Fruit fly (Drosophila melanogaster): ENCODE results near the gene Tsen54.
A peak's percentile ranks its signal among the peaks of the same experiment; 100 is the strongest.

Tsen54 gene

DNA sequence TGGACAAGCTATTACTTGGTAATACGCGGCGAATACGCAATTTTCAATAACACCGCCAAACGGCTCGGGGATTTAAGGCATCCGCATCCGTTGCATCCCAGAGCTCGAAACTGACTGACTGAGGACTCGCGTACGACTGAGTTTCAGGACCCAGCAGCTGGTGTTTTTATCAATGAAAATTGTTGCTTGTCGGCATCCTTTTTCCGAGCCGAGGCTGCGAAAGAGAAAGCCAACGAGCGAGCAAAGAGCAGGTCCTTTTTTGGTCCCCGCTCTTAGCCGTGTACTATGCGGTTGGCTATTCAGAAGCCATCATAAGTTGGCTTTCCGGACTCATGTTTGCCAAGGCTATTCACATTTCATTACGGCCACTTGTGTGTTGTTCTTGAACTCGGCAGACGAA is 30.4 kb downstream of the Tsen54 start, which contains the start of gene Rh7:
Gene Rh7, minus strand, starts transcription at position 101 of the 400 bp plus-strand sequence.
- no peak for TF ChIP-seq EcR (GFP tag; optimal IDR thresholded peaks at IDR 0.05)
- TF ChIP-seq CG12605 (GFP tag; IDR thresholded peaks at IDR 0.05) = no peak
- no peak for TF ChIP-seq Pif1B (GFP tag; optimal IDR thresholded peaks at IDR 0.05)
- TF ChIP-seq CG32121 (GFP tag; IDR thresholded peaks at IDR 0.05) = no peak
- TF ChIP-seq CG8301 (tag; optimal IDR thresholded peaks at IDR 0.05) = no peak
- no peak for TF ChIP-seq CG10348 (GFP tag; IDR thresholded peaks at IDR 0.05)
- TF ChIP-seq CG9948 (tag; optimal IDR thresholded peaks at IDR 0.05) = no peak
- TF ChIP-seq CG34367 (tag; optimal IDR thresholded peaks at IDR 0.05) = no peak
- TF ChIP-seq CG13204 (GFP tag; optimal IDR thresholded peaks at IDR 0.05) = no peak
- TF ChIP-seq CG15710 (tag; optimal IDR thresholded peaks at IDR 0.05) = no peak
- TF ChIP-seq D1 (tag; optimal IDR thresholded peaks at IDR 0.05) = no peak
- no peak for TF ChIP-seq fd96Ca (GFP tag; IDR thresholded peaks at IDR 0.05)
- TF ChIP-seq rn (GFP tag; IDR thresholded peaks at IDR 0.05) = no peak
- no peak for TF ChIP-seq Ets98B (GFP tag; IDR thresholded peaks at IDR 0.05)
- no peak for TF ChIP-seq Pif1A (GFP tag; optimal IDR thresholded peaks at IDR 0.05)
- no peak for TF ChIP-seq gl (tag; optimal IDR thresholded peaks at IDR 0.05)
- TF ChIP-seq CG8159 (tag; optimal IDR thresholded peaks at IDR 0.05) = no peak
- TF ChIP-seq CG14655 (GFP tag; optimal IDR thresholded peaks at IDR 0.05) = no peak
- TF ChIP-seq CG17806 (tag; optimal IDR thresholded peaks at IDR 0.05) = no peak

DNA sequence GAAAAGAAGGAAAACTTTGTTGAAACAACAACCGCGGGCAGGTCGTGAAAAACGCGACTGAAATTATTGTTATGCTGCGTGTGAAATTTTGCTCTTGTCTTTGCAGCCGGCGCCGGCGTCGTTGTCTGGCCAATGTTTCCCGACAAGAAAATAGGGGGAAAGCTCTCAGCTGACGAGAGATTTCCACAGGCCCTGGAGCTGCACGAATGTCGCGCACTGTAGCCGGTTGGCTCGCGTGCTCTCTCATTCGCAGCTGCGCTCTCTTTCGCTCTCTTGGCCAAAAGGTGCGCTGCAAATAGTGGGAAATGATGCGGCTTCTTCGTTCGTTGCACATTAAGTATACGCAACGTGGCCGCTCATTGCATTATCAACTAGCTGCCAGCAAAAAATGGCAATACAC is 42.1 kb downstream of the Tsen54 start, which contains the start of gene CG9760:
Gene CG9760, minus strand, starts transcription at position 43 of the 400 bp plus-strand sequence.
- TF ChIP-seq gl (tag; optimal IDR thresholded peaks at IDR 0.05) = no peak
- TF ChIP-seq EcR (GFP tag; optimal IDR thresholded peaks at IDR 0.05) = no peak
- TF ChIP-seq CG8159 (tag; optimal IDR thresholded peaks at IDR 0.05) = no peak
- no peak for TF ChIP-seq rn (GFP tag; IDR thresholded peaks at IDR 0.05)
- TF ChIP-seq Snoo (tag; optimal IDR thresholded peaks at IDR 0.05) = no peak
- TF ChIP-seq CG4496 (GFP tag; IDR thresholded peaks at IDR 0.05) = peak; percentile 80; the same call in 2 of the 3 replicates
- TF ChIP-seq CG32121 (GFP tag; IDR thresholded peaks at IDR 0.05) = peak; percentile 62; the same call in 1 of the 2 replicates
- TF ChIP-seq CG8301 (tag; optimal IDR thresholded peaks at IDR 0.05) = no peak
- no peak for TF ChIP-seq CG12605 (GFP tag; IDR thresholded peaks at IDR 0.05)
- TF ChIP-seq fd96Ca (GFP tag; IDR thresholded peaks at IDR 0.05) = peak; percentile 65; the same call in 2 of the 3 replicates
- TF ChIP-seq D1 (tag; optimal IDR thresholded peaks at IDR 0.05) = no peak
- TF ChIP-seq CG17806 (tag; optimal IDR thresholded peaks at IDR 0.05) = no peak
- no peak for TF ChIP-seq CG15710 (tag; optimal IDR thresholded peaks at IDR 0.05)
- TF ChIP-seq CG9948 (tag; optimal IDR thresholded peaks at IDR 0.05) = no peak
- no peak for TF ChIP-seq Pif1A (GFP tag; optimal IDR thresholded peaks at IDR 0.05)
- TF ChIP-seq Pif1B (GFP tag; optimal IDR thresholded peaks at IDR 0.05) = no peak
- TF ChIP-seq CG10348 (GFP tag; IDR thresholded peaks at IDR 0.05) = no peak
- TF ChIP-seq CG14655 (GFP tag; optimal IDR thresholded peaks at IDR 0.05) = no peak
- TF ChIP-seq CG34367 (tag; optimal IDR thresholded peaks at IDR 0.05) = no peak
- TF ChIP-seq CG13204 (GFP tag; optimal IDR thresholded peaks at IDR 0.05) = no peak
- TF ChIP-seq Ets98B (GFP tag; IDR thresholded peaks at IDR 0.05) = no peak; the same call in 1 of the 2 replicates

DNA sequence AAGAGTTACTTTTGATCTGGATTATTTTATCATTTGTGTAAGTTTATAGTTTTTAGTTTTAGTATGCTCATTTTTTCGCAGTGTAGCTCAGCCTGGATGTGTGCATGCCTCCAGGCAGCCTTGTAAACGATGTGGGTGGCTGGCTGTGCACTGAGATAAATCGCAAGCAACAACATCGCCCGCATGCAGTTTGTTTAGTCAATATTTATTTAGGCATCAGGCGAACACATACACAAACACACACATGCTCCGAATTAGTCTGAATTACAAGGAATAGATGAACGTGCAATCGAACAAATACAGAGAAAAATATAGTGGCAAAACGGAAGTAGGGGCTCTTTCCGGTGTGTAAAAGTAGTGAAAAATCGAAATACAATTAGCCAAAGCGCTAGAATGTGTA is 42.7 kb downstream of the Tsen54 start:
- no peak for TF ChIP-seq CG8159 (tag; optimal IDR thresholded peaks at IDR 0.05)
- TF ChIP-seq D1 (tag; optimal IDR thresholded peaks at IDR 0.05) = no peak
- peak; percentile 52; the same call in 2 of the 3 replicates for TF ChIP-seq CG4496 (GFP tag; IDR thresholded peaks at IDR 0.05)
- no peak for TF ChIP-seq fd96Ca (GFP tag; IDR thresholded peaks at IDR 0.05)
- 0 out of 2 replicates have a peak, but pooled peaks have one; percentile 14 for TF ChIP-seq Ets98B (GFP tag; IDR thresholded peaks at IDR 0.05)

DNA sequence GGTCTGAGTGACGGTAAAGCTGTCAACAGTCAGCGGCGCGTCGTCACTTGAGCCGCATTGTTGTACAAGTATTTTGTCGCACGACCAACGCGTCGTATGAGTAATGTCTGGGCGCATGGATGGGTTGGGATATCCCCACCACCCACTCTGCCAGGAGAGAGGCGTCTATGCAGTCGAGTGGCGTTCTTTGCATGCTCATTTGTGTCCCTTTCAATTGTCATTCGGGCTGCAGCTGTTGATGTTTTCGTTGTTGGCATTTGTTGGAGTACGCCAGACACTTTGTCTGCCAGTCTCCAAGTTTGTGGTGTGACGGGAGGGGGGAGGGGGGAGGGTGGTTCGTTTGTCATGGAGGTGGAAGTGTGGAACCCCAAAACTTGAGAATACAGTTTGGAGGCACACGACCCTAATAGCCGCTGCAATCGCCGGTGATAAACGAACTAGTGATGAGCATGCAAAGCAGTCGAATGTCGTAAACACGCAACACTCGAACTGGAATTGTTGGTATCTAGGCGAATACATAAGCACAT is 43.6 kb downstream of the Tsen54 start:
- TF ChIP-seq CG34367 (tag; optimal IDR thresholded peaks at IDR 0.05) = no peak
- TF ChIP-seq CG10348 (GFP tag; IDR thresholded peaks at IDR 0.05) = no peak
- no peak for TF ChIP-seq EcR (GFP tag; optimal IDR thresholded peaks at IDR 0.05)
- TF ChIP-seq CG15710 (tag; optimal IDR thresholded peaks at IDR 0.05) = no peak
- no peak for TF ChIP-seq CG17806 (tag; optimal IDR thresholded peaks at IDR 0.05)
- no peak for TF ChIP-seq CG9948 (tag; optimal IDR thresholded peaks at IDR 0.05)
- no peak for TF ChIP-seq rn (GFP tag; IDR thresholded peaks at IDR 0.05)
- no peak for TF ChIP-seq CG4496 (GFP tag; IDR thresholded peaks at IDR 0.05)
- TF ChIP-seq Pif1B (GFP tag; optimal IDR thresholded peaks at IDR 0.05) = no peak
- TF ChIP-seq gl (tag; optimal IDR thresholded peaks at IDR 0.05) = no peak
- no peak for TF ChIP-seq CG8159 (tag; optimal IDR thresholded peaks at IDR 0.05)
- TF ChIP-seq CG12605 (GFP tag; IDR thresholded peaks at IDR 0.05) = no peak
- TF ChIP-seq CG14655 (GFP tag; optimal IDR thresholded peaks at IDR 0.05) = no peak
- no peak for TF ChIP-seq Snoo (tag; optimal IDR thresholded peaks at IDR 0.05)
- TF ChIP-seq CG8301 (tag; optimal IDR thresholded peaks at IDR 0.05) = no peak
- no peak for TF ChIP-seq fd96Ca (GFP tag; IDR thresholded peaks at IDR 0.05)
- no peak for TF ChIP-seq CG13204 (GFP tag; optimal IDR thresholded peaks at IDR 0.05)
- TF ChIP-seq Ets98B (GFP tag; IDR thresholded peaks at IDR 0.05) = no peak
- TF ChIP-seq Pif1A (GFP tag; optimal IDR thresholded peaks at IDR 0.05) = no peak
